Worm (Caenorhabditis elegans) whole organism, midembryonic: Measurements from ENCODE around the gene cec-7.

Experiments used
- T22C8.4 ChIP-seq: fragments of 200-800 bp; sonication (Bioruptor generic); IDR thresholded peaks from 2 replicates; pipeline ENCODE4 v1.3.6; 2022; ENCODE audit warnings: missing genetic modification characterization, missing compliant biosample characterization
- cog-1 ChIP-seq: sonication (generic microtip); optimal IDR thresholded peaks from 2 replicates; lab custom pipeline; 2016; ENCODE audit warnings: missing genetic modification characterization, missing compliant biosample characterization
- flt-1 ChIP-seq: fragments of 200-800 bp; sonication (Bioruptor generic); IDR thresholded peaks from 2 replicates; pipeline ENCODE4 v1.3.6; 2022; ENCODE audit warnings: missing genetic modification characterization, missing compliant biosample characterization
- klf-2 ChIP-seq: fragments of 200-800 bp; sonication (Bioruptor generic); conservative IDR thresholded peaks from 2 replicates; pipeline ENCODE4 v1.3.6; 2022; ENCODE audit warnings: missing genetic modification reagents, missing genetic modification characterization, missing compliant biosample characterization
- med-1 ChIP-seq: sonication (generic microtip); optimal IDR thresholded peaks from 2 replicates; lab custom pipeline; 2017; ENCODE audit warnings: missing genetic modification characterization, mild to moderate bottlenecking, missing compliant biosample characterization, antibody characterized with exemption, missing genetic modification reagents; ENCODE audit not compliant: insufficient read depth
- ref-1 ChIP-seq: fragments of 200-800 bp; sonication (Bioruptor generic); conservative IDR thresholded peaks from 2 replicates; pipeline ENCODE4 v1.3.6; 2022; ENCODE audit warnings: missing genetic modification reagents, missing genetic modification characterization, missing compliant biosample characterization
- tab-1 ChIP-seq: fragments of 200-800 bp; sonication (Bioruptor generic); IDR thresholded peaks from 2 replicates; pipeline ENCODE4 v1.3.6; 2022; ENCODE audit warnings: missing genetic modification characterization, missing compliant biosample characterization
- ztf-23 ChIP-seq: fragments of 200-800 bp; sonication (Bioruptor generic); IDR thresholded peaks from 2 replicates; pipeline ENCODE4 v1.3.6; 2022; ENCODE audit warnings: missing genetic modification reagents, missing genetic modification characterization, missing compliant biosample characterization
- ztf-29 ChIP-seq: fragments of 200-800 bp; sonication (Bioruptor generic); IDR thresholded peaks from 2 replicates; pipeline ENCODE4 v1.3.6; 2022; ENCODE audit warnings: missing genetic modification reagents, missing genetic modification characterization, missing compliant biosample characterization

The cec-7 gene

DNA sequence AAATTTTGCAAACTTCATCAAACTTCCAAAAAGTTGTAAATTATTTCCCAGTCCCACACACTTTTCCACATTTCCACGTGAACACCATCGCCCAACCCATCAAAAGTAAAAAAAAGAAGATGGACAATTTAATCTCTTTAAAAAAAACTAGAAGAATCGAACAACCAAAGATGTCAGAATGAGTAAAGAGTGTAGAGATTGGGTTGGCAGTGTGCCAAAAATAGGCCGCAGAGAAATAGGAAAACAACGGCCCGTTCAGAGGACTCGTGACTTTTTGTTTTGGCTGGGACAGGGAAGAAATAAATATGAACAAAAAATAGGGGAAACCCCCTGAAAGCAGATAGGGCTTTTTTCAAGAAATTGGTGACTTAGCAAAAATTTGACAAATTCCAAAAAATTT, 34.5 kb downstream of the cec-7 start:
- TF ChIP-seq med-1 (GFP tag; lab: Kevin White, UChicago), result no peak
- TF ChIP-seq cog-1 (tag; lab: Kevin White, UChicago), result no peak
- TF ChIP-seq tab-1 (GFP tag; lab: Robert Waterston, UW), result no peak
- no peak for TF ChIP-seq klf-2
- TF ChIP-seq T22C8.4 (GFP tag; lab: Robert Waterston, UW), result no peak
- TF ChIP-seq flt-1 (GFP tag; lab: Robert Waterston, UW), result no peak
- TF ChIP-seq ztf-23 (GFP tag; lab: Robert Waterston, UW), result no peak
- TF ChIP-seq ref-1 (GFP tag; lab: Robert Waterston, UW), result no peak

DNA sequence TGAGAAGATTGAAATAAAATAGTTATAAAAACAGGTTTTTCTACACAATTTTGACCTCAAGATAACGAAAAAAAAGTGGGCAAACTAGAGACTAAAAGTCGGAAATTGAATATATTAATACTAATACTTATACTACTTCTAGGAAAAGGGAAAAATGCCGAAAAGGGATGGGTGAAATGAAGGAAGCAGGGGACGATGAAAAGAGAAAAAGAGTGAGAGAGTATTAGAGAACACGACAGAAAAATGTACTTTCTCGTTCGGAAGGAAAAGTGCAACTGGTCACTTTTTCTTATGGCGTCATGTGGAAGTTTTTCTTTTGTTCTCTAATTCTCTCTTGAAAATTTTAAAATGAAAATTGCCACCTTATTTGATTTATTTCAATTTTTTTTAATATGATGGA, 36.0 kb downstream of the cec-7 start:
- TF ChIP-seq tab-1 (GFP tag; lab: Robert Waterston, UW), result no peak
- TF ChIP-seq flt-1 (GFP tag; lab: Robert Waterston, UW), result no peak
- no peak for TF ChIP-seq ztf-29 (GFP tag; lab: Robert Waterston, UW)
- no peak for TF ChIP-seq ztf-23 (GFP tag; lab: Robert Waterston, UW)
- no peak for TF ChIP-seq med-1 (GFP tag; lab: Kevin White, UChicago)
- no peak for TF ChIP-seq ref-1 (GFP tag; lab: Robert Waterston, UW)
- TF ChIP-seq T22C8.4 (GFP tag; lab: Robert Waterston, UW), result no peak
- TF ChIP-seq cog-1 (tag; lab: Kevin White, UChicago), result no peak
- no peak for TF ChIP-seq klf-2

DNA sequence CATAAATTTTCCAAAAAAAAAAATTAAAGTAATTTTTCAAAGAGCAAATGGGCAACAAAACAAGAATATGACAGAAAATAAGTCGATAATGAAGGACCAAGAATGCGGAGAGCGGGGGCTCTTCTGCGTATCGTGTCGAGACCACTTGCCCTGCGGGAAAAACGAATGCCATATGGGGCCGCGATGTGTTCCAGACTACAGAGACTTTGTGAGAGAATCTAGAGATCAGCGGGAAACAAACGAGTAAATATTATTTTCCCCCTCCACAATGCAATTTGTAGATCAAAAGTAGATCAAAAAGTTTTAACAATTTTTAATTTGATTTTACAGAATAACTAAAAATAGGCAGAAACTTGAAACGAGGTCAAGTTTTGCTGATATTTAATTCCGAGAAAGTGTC, 37.2 kb downstream of the cec-7 start:
- no peak for TF ChIP-seq med-1 (GFP tag; lab: Kevin White, UChicago)

DNA sequence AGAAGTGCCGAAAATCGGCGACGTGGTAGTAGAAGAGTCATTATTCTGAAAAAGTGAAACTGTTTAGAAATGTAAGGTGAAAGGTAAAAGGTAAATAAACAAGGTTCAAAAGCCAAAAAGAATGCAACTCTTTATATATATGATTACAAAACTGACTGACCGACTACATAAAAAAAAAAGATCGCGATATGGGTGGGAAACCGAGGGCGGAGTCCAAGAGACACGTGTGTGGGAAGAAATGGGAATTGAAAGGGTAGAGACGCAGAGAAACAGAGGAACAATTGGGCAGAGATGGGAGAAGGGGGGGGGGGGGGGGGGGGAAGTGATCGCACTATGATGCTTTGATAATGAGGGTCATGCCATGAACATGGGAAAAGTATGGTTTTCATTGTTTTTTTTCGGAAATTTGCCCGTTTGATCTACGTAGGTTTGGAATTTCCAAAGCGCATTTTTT, 38.4 kb downstream of the cec-7 start, which contains the start of gene Y37D8A.4:
TSS of gene Y37D8A.4 (minus strand) at position 51 of the 454 bp plus-strand sequence.
- TF ChIP-seq flt-1 (GFP tag; lab: Robert Waterston, UW), result no peak
- no peak for TF ChIP-seq cog-1 (tag; lab: Kevin White, UChicago)
- no peak for TF ChIP-seq T22C8.4 (GFP tag; lab: Robert Waterston, UW)
- no peak for TF ChIP-seq tab-1 (GFP tag; lab: Robert Waterston, UW)
- TF ChIP-seq ztf-29 (GFP tag; lab: Robert Waterston, UW), result no peak
- no peak for TF ChIP-seq ztf-23 (GFP tag; lab: Robert Waterston, UW)
- TF ChIP-seq ref-1 (GFP tag; lab: Robert Waterston, UW), result no peak
- no peak for TF ChIP-seq med-1 (GFP tag; lab: Kevin White, UChicago)
- no peak for TF ChIP-seq klf-2

DNA sequence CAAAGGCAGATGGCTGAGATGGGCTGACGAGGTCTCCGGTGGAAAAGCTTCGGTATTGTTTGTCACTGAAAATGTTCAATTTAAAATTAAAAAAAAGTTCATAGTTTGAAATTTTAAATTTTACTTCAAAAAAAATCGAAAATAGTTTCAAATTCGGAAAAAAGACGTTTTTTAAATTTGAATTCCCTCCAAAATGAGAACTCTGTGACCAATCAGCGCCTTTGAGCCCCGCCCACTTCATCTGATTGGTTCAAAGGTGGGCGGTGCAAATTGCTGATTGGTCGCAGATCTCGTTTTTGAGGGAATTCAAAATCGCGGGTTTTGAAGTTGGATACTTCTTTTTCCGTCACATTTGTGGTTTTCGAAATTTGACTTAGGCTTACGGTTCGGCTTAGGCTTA, 39.1 kb downstream of the cec-7 start:
- TF ChIP-seq T22C8.4 (GFP tag; lab: Robert Waterston, UW) (no peak), tab-1 (GFP tag; lab: Robert Waterston, UW) (no peak), ztf-23 (GFP tag; lab: Robert Waterston, UW) (no peak), flt-1 (GFP tag; lab: Robert Waterston, UW) (no peak), ref-1 (GFP tag; lab: Robert Waterston, UW) (no peak), klf-2 (no peak), med-1 (GFP tag; lab: Kevin White, UChicago) (no peak), cog-1 (tag; lab: Kevin White, UChicago) (no peak), ztf-29 (GFP tag; lab: Robert Waterston, UW) (no peak)

DNA sequence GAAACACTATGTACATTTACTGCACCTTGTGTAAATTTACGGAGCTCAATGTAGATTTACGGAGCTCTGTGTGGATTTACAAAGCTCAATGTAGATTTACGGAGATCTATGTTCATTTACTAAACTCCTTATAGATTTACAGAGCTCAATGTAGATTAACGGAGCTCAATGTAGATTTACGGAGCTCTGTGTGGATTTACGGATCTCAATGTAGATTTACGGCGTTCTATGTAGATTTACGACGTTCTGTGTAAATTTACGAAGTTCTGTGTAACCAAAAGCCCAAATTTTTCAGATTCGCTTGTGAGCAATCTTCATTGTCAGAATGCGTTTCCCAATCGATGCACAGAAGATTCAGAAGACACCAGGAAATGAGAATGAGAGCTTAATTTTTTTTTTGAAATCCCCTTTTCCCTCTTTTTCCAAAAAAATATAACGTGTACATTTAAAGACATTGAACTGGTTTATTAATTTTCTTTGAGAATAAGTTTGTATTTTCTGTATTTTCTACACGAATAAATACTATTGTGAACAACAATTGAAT, 40.6 kb downstream of the cec-7 start:
- TF ChIP-seq tab-1 (GFP tag; lab: Robert Waterston, UW), result no peak
- TF ChIP-seq T22C8.4 (GFP tag; lab: Robert Waterston, UW), result no peak
- no peak for TF ChIP-seq ref-1 (GFP tag; lab: Robert Waterston, UW)
- TF ChIP-seq ztf-29 (GFP tag; lab: Robert Waterston, UW), result no peak
- no peak for TF ChIP-seq med-1 (GFP tag; lab: Kevin White, UChicago)
- TF ChIP-seq flt-1 (GFP tag; lab: Robert Waterston, UW), result no peak
- no peak for TF ChIP-seq klf-2
- no peak for TF ChIP-seq ztf-23 (GFP tag; lab: Robert Waterston, UW)
- no peak for TF ChIP-seq cog-1 (tag; lab: Kevin White, UChicago)

DNA sequence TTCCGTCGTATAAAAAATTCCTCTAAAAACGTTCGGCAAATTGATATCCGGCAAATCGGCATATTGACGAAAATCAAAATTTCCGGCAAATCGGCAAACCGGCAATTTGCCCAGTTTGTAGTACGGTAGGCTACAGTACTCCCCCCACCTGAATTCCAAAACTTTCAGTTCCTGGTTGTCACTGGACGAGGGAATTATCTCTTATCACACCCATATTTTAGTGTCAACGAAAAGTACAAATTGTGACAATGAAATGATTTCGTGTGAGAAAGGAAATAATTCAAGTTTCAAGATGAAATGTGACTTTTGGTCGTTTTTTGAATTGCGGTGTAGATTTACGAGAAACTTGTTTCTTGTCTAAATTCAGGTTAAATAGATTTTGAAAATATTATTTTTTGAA, 44.3 kb downstream of the cec-7 start:
- TF ChIP-seq ztf-23 (GFP tag; lab: Robert Waterston, UW) (no peak), ref-1 (GFP tag; lab: Robert Waterston, UW) (no peak), tab-1 (GFP tag; lab: Robert Waterston, UW) (no peak), cog-1 (tag; lab: Kevin White, UChicago) (no peak), med-1 (GFP tag; lab: Kevin White, UChicago) (no peak), ztf-29 (GFP tag; lab: Robert Waterston, UW) (no peak), flt-1 (GFP tag; lab: Robert Waterston, UW) (no peak), T22C8.4 (GFP tag; lab: Robert Waterston, UW) (no peak), klf-2 (no peak)

DNA sequence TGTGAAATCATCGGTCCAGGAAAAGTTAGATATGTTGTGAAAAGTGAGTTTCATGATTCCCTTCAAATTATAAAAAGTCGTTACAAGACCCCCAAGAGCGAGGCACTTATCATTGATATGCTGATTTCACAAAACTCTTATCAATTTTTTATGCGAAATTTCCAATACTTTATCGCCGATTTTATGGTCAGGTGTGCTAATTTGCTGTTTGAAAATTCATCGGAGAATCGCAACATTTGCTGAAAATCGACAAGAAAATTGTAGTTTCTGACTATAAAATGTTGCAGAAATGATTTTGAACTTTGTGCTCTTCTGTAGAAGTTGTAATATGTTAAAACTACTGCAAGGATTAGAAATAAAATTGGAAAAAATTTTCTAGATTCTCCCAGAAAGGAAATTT, 45.7 kb downstream of the cec-7 start:
- TF ChIP-seq ztf-23 (GFP tag; lab: Robert Waterston, UW) (no peak), ztf-29 (GFP tag; lab: Robert Waterston, UW) (no peak), ref-1 (GFP tag; lab: Robert Waterston, UW) (no peak), tab-1 (GFP tag; lab: Robert Waterston, UW) (no peak), flt-1 (GFP tag; lab: Robert Waterston, UW) (no peak), klf-2 (no peak), cog-1 (tag; lab: Kevin White, UChicago) (no peak), med-1 (GFP tag; lab: Kevin White, UChicago) (no peak), T22C8.4 (GFP tag; lab: Robert Waterston, UW) (no peak)

DNA sequence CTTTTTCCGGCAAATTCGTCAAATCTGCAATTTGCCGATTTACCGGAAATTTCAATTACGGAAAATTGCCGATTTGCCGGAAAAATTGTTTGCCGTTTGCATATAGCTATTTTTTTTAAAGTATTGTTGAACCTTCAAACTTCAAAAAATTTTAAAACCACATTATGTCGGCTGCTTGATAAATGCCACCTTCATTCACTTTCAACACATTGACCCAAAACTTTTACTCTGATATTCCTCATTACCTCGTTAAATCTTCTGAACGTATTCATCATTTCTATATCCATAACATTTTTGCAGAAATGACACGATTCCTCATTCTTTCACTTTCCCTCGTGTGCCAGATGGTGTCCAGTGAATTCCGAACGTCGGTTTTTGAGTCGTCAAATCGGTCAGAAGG, 48.3 kb downstream of the cec-7 start, which contains the start of gene Y37D8A.3:
TSS of gene Y37D8A.3 (plus strand) at position 301 of the 400 bp plus-strand sequence.
- TF ChIP-seq ztf-29 (GFP tag; lab: Robert Waterston, UW), result no peak
- TF ChIP-seq ztf-23 (GFP tag; lab: Robert Waterston, UW), result no peak
- TF ChIP-seq tab-1 (GFP tag; lab: Robert Waterston, UW), result no peak
- no peak for TF ChIP-seq flt-1 (GFP tag; lab: Robert Waterston, UW)
- no peak for TF ChIP-seq cog-1 (tag; lab: Kevin White, UChicago)
- TF ChIP-seq klf-2, result no peak
- TF ChIP-seq T22C8.4 (GFP tag; lab: Robert Waterston, UW), result no peak
- no peak for TF ChIP-seq ref-1 (GFP tag; lab: Robert Waterston, UW)
- TF ChIP-seq med-1 (GFP tag; lab: Kevin White, UChicago), result no peak
